Worm (Caenorhabditis elegans): Measurements from ENCODE around the gene srx-45.

DNA sequence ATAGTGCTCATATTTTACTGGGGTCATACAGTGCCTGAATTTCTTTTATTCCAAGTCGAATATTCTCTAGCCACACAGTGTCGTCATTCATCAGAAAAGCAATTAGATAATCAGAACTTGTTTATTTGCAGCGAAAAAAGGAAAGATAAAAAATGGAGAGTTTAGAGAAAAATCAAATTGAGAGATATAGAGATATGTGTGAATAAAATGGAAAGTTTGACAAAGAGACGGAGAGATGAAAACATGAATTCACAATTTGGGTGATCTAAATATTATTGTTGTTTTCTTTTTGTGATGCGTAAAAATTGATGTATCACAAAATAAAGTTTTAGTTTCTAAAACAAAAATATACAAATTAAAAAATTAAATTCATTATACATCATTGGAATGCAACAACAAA is 5.8 kb downstream of the srx-45 start:
- TF ChIP-seq ztf-23 (GFP tag; IDR thresholded peaks at IDR 0.05) (no peak), T22C8.4 (GFP tag; IDR thresholded peaks at IDR 0.05) (no peak), cog-1 (tag; optimal IDR thresholded peaks at IDR 0.05) (no peak), tab-1 (GFP tag; IDR thresholded peaks at IDR 0.05) (no peak)

Measured in whole organism, midembryonic.